Worm (Caenorhabditis elegans): ENCODE results near the gene gex-5.

Gene gex-5

DNA sequence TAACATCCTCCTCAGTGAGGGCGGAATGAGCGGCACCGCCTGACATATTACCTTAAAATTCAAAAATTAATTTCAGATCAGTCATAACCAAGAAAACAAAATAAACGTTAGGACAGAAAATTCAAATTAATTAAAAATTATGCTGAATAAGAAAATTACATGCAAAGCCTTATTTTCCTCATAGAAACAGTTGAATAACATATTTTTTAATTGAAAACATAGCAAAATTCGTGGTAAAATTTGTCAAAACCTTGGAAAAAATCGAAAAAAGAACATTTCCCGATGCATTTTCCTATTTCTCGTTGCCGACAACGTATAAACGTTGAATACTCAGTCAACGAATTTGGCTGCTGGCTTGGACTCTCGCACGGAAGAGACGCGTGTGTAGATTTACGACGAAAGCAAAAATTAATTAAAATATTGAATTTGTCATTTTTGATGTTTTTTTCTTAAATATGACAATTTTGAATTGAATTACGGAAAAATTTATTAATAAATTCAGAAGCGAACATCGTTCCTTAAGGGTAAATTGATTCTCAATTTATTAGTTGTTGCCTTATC is 27.7 kb downstream of the gex-5 start, which contains the start of the genes rps-0 and rbg-3 (continued):
- TF ChIP-seq nhr-11 (tag; optimal IDR thresholded peaks at IDR 0.05) (no peak), rnt-1 (tag; optimal IDR thresholded peaks at IDR 0.05) (peak; percentile 21), nfya-1 (tag; optimal IDR thresholded peaks at IDR 0.05) (peak; percentile 87), C38D4.7 (GFP tag; optimal IDR thresholded peaks at IDR 0.05) (no peak), pat-9 (tag; optimal IDR thresholded peaks at IDR 0.05) (no peak), ceh-18 (tag; optimal IDR thresholded peaks at IDR 0.05) (peak; percentile 68), pax-1 (tag; optimal IDR thresholded peaks at IDR 0.05) (peak; percentile 92), ahr-1 (tag; optimal IDR thresholded peaks at IDR 0.05) (no peak), ceh-2 (tag; optimal IDR thresholded peaks at IDR 0.05) (peak; percentile 1), odd-2 (tag; optimal IDR thresholded peaks at IDR 0.05) (no peak), lin-11 (tag; optimal IDR thresholded peaks at IDR 0.05) (no peak), ceh-14 (tag; optimal IDR thresholded peaks at IDR 0.05) (peak; percentile 70), ref-2 (tag; optimal IDR thresholded peaks at IDR 0.05) (peak; percentile 29), pag-3 (tag; optimal IDR thresholded peaks at IDR 0.05; ENCODE audit: borderline replicate concordance) (no peak), fax-1 (tag; optimal IDR thresholded peaks at IDR 0.05) (no peak), hlh-8 (tag; optimal IDR thresholded peaks at IDR 0.05) (no peak), ttx-3 (tag; optimal IDR thresholded peaks at IDR 0.05) (no peak), unc-42 (tag; optimal IDR thresholded peaks at IDR 0.05) (peak; percentile 96), eyg-1 (tag; optimal IDR thresholded peaks at IDR 0.05) (no peak), fkh-10 (GFP tag; optimal IDR thresholded peaks at IDR 0.05) (no peak), ceh-9 (tag; optimal IDR thresholded peaks at IDR 0.05) (no peak), mec-3 (tag; optimal IDR thresholded peaks at IDR 0.05; ENCODE audit: borderline replicate concordance) (no peak), zip-5 (tag; optimal IDR thresholded peaks at IDR 0.05) (no peak), hlh-30 (tag; optimal IDR thresholded peaks at IDR 0.05; ENCODE audit: insufficient read depth) (peak; percentile 19), gmeb-2 (tag; optimal IDR thresholded peaks at IDR 0.05) (no peak)

DNA sequence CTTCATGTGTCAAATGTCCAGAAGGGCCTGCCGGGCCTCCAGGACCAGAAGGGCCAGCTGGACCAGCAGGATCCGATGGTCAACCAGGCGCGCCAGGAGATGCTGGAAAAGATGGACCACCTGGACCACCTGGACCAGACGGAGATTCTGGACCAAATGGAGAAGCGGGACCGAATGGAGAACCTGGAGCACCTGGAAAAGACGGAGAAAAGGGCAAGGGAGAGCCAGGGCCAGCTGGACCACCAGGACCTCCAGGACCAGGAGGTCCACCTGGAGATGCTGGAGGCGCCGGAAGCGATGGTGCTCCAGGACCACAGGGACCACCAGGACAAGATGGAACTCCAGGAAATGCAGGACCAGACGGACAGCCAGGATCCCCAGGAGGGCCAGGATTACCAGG is 33.1 kb downstream of the gex-5 start:
- TF ChIP-seq pha-2 (tag; optimal IDR thresholded peaks at IDR 0.05), result no peak
- TF ChIP-seq C08G9.2 (tag; optimal IDR thresholded peaks at IDR 0.05), result peak; percentile 22

DNA sequence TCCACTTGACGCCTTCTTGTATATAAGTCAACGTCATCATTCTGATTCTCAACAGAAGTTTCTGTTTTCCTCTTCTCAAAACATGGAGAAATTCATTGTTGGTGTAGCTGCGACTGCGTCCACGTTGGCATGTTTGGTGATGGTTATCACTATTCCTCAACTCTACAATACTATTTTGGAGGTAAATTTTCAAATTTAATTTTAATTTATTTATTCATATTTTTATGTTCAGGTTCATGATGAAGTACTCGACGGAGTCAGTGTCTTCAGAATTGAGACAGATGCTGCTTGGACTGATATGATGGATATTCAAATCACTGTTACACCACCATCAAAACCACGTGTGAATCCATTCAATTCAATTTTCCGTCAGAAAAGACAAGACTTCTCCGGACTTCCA is 33.7 kb downstream of the gex-5 start, which contains the start of gene col-89:
col-89 (plus strand) TSS at position 19 of the 400 bp plus-strand sequence.
- no peak for TF ChIP-seq ceh-48 (tag; optimal IDR thresholded peaks at IDR 0.05)
- no peak for TF ChIP-seq unc-86 (tag; optimal IDR thresholded peaks at IDR 0.05)
- no peak for TF ChIP-seq nhr-11 (tag; optimal IDR thresholded peaks at IDR 0.05)
- no peak for TF ChIP-seq unc-3 (GFP tag; conservative IDR thresholded peaks at IDR 0.05)
- TF ChIP-seq unc-3 (tag; optimal IDR thresholded peaks at IDR 0.05), result no peak
- TF ChIP-seq gmeb-2 (tag; optimal IDR thresholded peaks at IDR 0.05), result no peak
- TF ChIP-seq ttx-3 (tag; optimal IDR thresholded peaks at IDR 0.05), result no peak
- no peak for TF ChIP-seq ceh-45 (GFP tag; IDR thresholded peaks at IDR 0.05)
- TF ChIP-seq hlh-13 (GFP tag; optimal IDR thresholded peaks at IDR 0.05), result no peak
- TF ChIP-seq pqm-1 (tag; optimal IDR thresholded peaks at IDR 0.05), result no peak

DNA sequence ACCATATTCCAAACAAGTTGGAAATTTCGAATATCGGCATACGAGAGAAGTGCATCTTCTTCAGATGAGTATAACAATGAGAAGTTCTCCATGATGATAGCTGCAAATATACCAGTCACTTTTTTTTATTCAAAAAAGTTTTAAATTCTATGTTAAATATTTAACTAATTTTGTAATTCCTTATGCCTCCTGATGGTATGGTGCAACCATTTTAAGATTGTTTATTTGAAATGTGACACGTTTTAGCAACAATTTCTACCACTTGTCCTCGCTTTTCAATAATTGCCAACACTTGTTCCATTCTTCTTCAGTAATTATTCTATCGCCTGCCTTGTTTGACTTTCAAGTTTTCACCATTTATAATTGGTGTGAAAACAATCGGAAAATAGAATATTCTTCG is 35.9 kb downstream of the gex-5 start, which contains the start of gene F17C8.6:
F17C8.6 (minus strand) TSS at position 101 of the 400 bp plus-strand sequence.
- TF ChIP-seq pha-2 (tag; optimal IDR thresholded peaks at IDR 0.05) (no peak), ceh-30 (tag; optimal IDR thresholded peaks at IDR 0.05) (no peak), ceh-2 (tag; optimal IDR thresholded peaks at IDR 0.05) (no peak), K02D7.2 (tag; optimal IDR thresholded peaks at IDR 0.05) (no peak), pha-4 (tag; optimal IDR thresholded peaks at IDR 0.05) (no peak)

Data from whole organism, late embryonic.